Fruit fly (Drosophila melanogaster) whole organism, prepupa: ENCODE results near the gene CG15418.

Experiments
- CG10631 ChIP-seq: fragments of 200-800 bp; sonication (Bioruptor generic); optimal IDR thresholded peaks from 2 replicates; lab custom pipeline; 2016; ENCODE audit warnings: missing biosample characterization, missing genetic modification characterization
- CG11294 ChIP-seq: fragments of 200-800 bp; sonication (Bioruptor generic); IDR thresholded peaks from 2 replicates; pipeline ENCODE4 v1.3.6; 2022; ENCODE audit warnings: missing biosample characterization, missing genetic modification characterization
- CG15336 ChIP-seq: fragments of 200-800 bp; sonication (Bioruptor generic); IDR thresholded peaks from 2 replicates; pipeline ENCODE4 v1.3.6; 2022; ENCODE audit warnings: missing biosample characterization, missing genetic modification characterization
- CG1621 ChIP-seq: fragments of 200-800 bp; sonication (Bioruptor generic); optimal IDR thresholded peaks from 3 replicates; lab custom pipeline; 2018; ENCODE audit warnings: missing biosample characterization, mild to moderate bottlenecking, missing genetic modification characterization
- CG16779 ChIP-seq: fragments of 200-800 bp; sonication (Bioruptor generic); optimal IDR thresholded peaks from 3 replicates; lab custom pipeline; 2017; ENCODE audit warnings: missing biosample characterization, mild to moderate bottlenecking, missing genetic modification characterization
- CG3032 ChIP-seq: fragments of 200-800 bp; optimal IDR thresholded peaks from 2 replicates; lab custom pipeline; 2019; ENCODE audit warnings: missing biosample characterization, mild to moderate bottlenecking, missing genetic modification characterization, moderate library complexity
- CG32006 ChIP-seq: fragments of 200-800 bp; sonication (Bioruptor generic); optimal IDR thresholded peaks from 3 replicates; lab custom pipeline; 2017; ENCODE audit warnings: missing biosample characterization, mild to moderate bottlenecking, missing genetic modification characterization
- CG34406 ChIP-seq: fragments of 200-800 bp; sonication (Bioruptor generic); optimal IDR thresholded peaks from 3 replicates; lab custom pipeline; 2016; ENCODE audit warnings: missing biosample characterization, missing genetic modification characterization
- CG3919 ChIP-seq: fragments of 200-800 bp; sonication (Bioruptor generic); optimal IDR thresholded peaks from 3 replicates; lab custom pipeline; 2016; ENCODE audit warnings: missing biosample characterization, missing genetic modification characterization
- CG4318 ChIP-seq: fragments of 200-800 bp; sonication (Bioruptor generic); optimal IDR thresholded peaks from 3 replicates; lab custom pipeline; 2017; ENCODE audit warnings: missing biosample characterization, mild to moderate bottlenecking, missing genetic modification characterization
- CG6163 ChIP-seq: fragments of 200-800 bp; sonication (Bioruptor generic); IDR thresholded peaks from 3 replicates; pipeline ENCODE4 v1.3.6; 2022; ENCODE audit warnings: missing biosample characterization, missing genetic modification characterization
- CG6276 ChIP-seq: fragments of 200-800 bp; sonication (Bioruptor generic); optimal IDR thresholded peaks from 2 replicates; lab custom pipeline; 2017; ENCODE audit warnings: missing biosample characterization, mild to moderate bottlenecking, missing genetic modification characterization
- CG6808 ChIP-seq: fragments of 200-800 bp; sonication (Bioruptor generic); optimal IDR thresholded peaks from 3 replicates; lab custom pipeline; 2017; ENCODE audit warnings: missing biosample characterization, missing genetic modification characterization, mild to moderate bottlenecking, moderate library complexity, missing genetic modification reagents
- CG6854 ChIP-seq: fragments of 200-800 bp; sonication (Bioruptor generic); optimal IDR thresholded peaks from 2 replicates; lab custom pipeline; 2017; ENCODE audit warnings: missing biosample characterization, mild to moderate bottlenecking, missing genetic modification characterization
- CG7368 ChIP-seq: fragments of 200-800 bp; sonication (Bioruptor generic); optimal IDR thresholded peaks from 3 replicates; lab custom pipeline; 2016; ENCODE audit warnings: missing biosample characterization, missing genetic modification characterization
- CG8119 ChIP-seq: fragments of 200-800 bp; sonication (Bioruptor generic); IDR thresholded peaks from 3 replicates; pipeline ENCODE4 v1.3.6; 2022; ENCODE audit warnings: missing biosample characterization, missing genetic modification characterization
- CG8319 ChIP-seq: fragments of 200-800 bp; sonication (Bioruptor generic); optimal IDR thresholded peaks from 3 replicates; lab custom pipeline; 2016; ENCODE audit warnings: missing biosample characterization, missing genetic modification characterization
- CG8632 ChIP-seq: fragments of 200-800 bp; sonication (Bioruptor generic); optimal IDR thresholded peaks from 3 replicates; lab custom pipeline; 2016; ENCODE audit warnings: missing biosample characterization, missing genetic modification characterization
- CG9139 ChIP-seq: fragments of 200-800 bp; sonication (Bioruptor generic); optimal IDR thresholded peaks from 3 replicates; lab custom pipeline; 2017; ENCODE audit warnings: missing biosample characterization, mild to moderate bottlenecking, missing genetic modification characterization
- Eip75B ChIP-seq: fragments of 200-800 bp; sonication (Bioruptor generic); optimal IDR thresholded peaks from 3 replicates; lab custom pipeline; 2016; ENCODE audit warnings: missing biosample characterization, missing genetic modification characterization
- Eip78C ChIP-seq: fragments of 200-800 bp; sonication (Bioruptor generic); peaks from one replicate; lab custom pipeline; 2016; ENCODE audit warnings: missing biosample characterization, missing genetic modification characterization
- Eip93F ChIP-seq: fragments of 200-800 bp; sonication (Bioruptor generic); optimal IDR thresholded peaks from 2 replicates; lab custom pipeline; 2016; ENCODE audit warnings: missing biosample characterization, mild to moderate bottlenecking, missing genetic modification characterization
- Ets21C ChIP-seq: fragments of 200-800 bp; sonication (Bioruptor generic); optimal IDR thresholded peaks from 3 replicates; lab custom pipeline; 2016; ENCODE audit warnings: missing biosample characterization, missing genetic modification characterization
- Ets96B ChIP-seq: fragments of 200-800 bp; optimal IDR thresholded peaks from 2 replicates; lab custom pipeline; 2019; ENCODE audit warnings: missing biosample characterization, mild to moderate bottlenecking, missing genetic modification characterization, moderate library complexity
- Gug ChIP-seq: fragments of 200-800 bp; sonication (Bioruptor generic); IDR thresholded peaks from 2 replicates; pipeline ENCODE4 v1.3.6; 2022; ENCODE audit warnings: missing biosample characterization, missing genetic modification characterization
- Hr39 ChIP-seq: fragments of 200-800 bp; sonication (Bioruptor generic); optimal IDR thresholded peaks from 2 replicates; lab custom pipeline; 2016; ENCODE audit warnings: missing biosample characterization, missing genetic modification characterization
- Hr4 ChIP-seq: fragments of 200-800 bp; sonication (Bioruptor generic); optimal IDR thresholded peaks from 3 replicates; lab custom pipeline; 2016; ENCODE audit warnings: missing biosample characterization, missing genetic modification characterization
- Lpt ChIP-seq: fragments of 200-800 bp; sonication (Bioruptor generic); optimal IDR thresholded peaks from 3 replicates; lab custom pipeline; 2016; ENCODE audit warnings: missing biosample characterization, missing genetic modification characterization
- Met ChIP-seq: fragments of 200-800 bp; sonication (Bioruptor generic); optimal IDR thresholded peaks from 3 replicates; lab custom pipeline; 2016; ENCODE audit warnings: missing biosample characterization, missing genetic modification characterization
- Smox ChIP-seq: fragments of 200-800 bp; sonication (Bioruptor generic); optimal IDR thresholded peaks from 3 replicates; lab custom pipeline; 2016; ENCODE audit warnings: missing biosample characterization, missing genetic modification characterization
- Sox102F ChIP-seq: fragments of 200-800 bp; sonication (Bioruptor generic); optimal IDR thresholded peaks from 2 replicates; lab custom pipeline; 2016; ENCODE audit warnings: missing biosample characterization, mild to moderate bottlenecking, missing genetic modification characterization
- Sox14 ChIP-seq: fragments of 200-800 bp; sonication (Bioruptor generic); optimal IDR thresholded peaks from 3 replicates; lab custom pipeline; 2016; ENCODE audit warnings: missing biosample characterization, missing genetic modification characterization
- acj6 ChIP-seq: fragments of 200-800 bp; sonication (Bioruptor generic); optimal IDR thresholded peaks from 3 replicates; lab custom pipeline; 2016; ENCODE audit warnings: missing biosample characterization, missing genetic modification characterization
- cyc ChIP-seq: fragments of 200-800 bp; sonication (Bioruptor generic); optimal IDR thresholded peaks from 3 replicates; lab custom pipeline; 2016; ENCODE audit warnings: missing biosample characterization, missing genetic modification characterization
- dac ChIP-seq: fragments of 200-800 bp; sonication (Bioruptor generic); optimal IDR thresholded peaks from 2 replicates; lab custom pipeline; 2017; ENCODE audit warnings: missing biosample characterization, mild to moderate bottlenecking, missing genetic modification characterization
- dsx ChIP-seq: fragments of 200-800 bp; optimal IDR thresholded peaks from 3 replicates; lab custom pipeline; 2019; ENCODE audit warnings: missing biosample characterization, mild to moderate bottlenecking, missing genetic modification characterization, moderate library complexity; ENCODE audit not compliant: poor library complexity, severe bottlenecking
- eg ChIP-seq: fragments of 200-800 bp; sonication (Bioruptor generic); IDR thresholded peaks from 3 replicates; pipeline ENCODE4 v1.3.6; 2022; ENCODE audit warnings: missing biosample characterization, missing genetic modification characterization
- lz ChIP-seq: fragments of 200-800 bp; sonication (Bioruptor generic); optimal IDR thresholded peaks from 3 replicates; lab custom pipeline; 2016; ENCODE audit warnings: missing biosample characterization, missing genetic modification characterization
- net ChIP-seq: fragments of 200-800 bp; sonication (Bioruptor generic); optimal IDR thresholded peaks from 3 replicates; lab custom pipeline; 2016; ENCODE audit warnings: missing biosample characterization, missing genetic modification characterization
- pdm3 ChIP-seq: fragments of 200-800 bp; sonication (Bioruptor generic); optimal IDR thresholded peaks from 3 replicates; lab custom pipeline; 2016; ENCODE audit warnings: missing biosample characterization, missing genetic modification characterization
- ss ChIP-seq, 2 experiments: fragments of 200-800 bp; sonication (Bioruptor generic); optimal IDR thresholded peaks; 2 replicates in 1 of 2; 3 replicates in 1 of 2; lab custom pipeline; 2017 to 2018; ENCODE audit warnings: mild to moderate bottlenecking in 2 of 2, missing biosample characterization in 2 of 2, missing genetic modification characterization in 2 of 2, moderate library complexity in 1 of 2
- svp ChIP-seq: fragments of 200-800 bp; sonication (Bioruptor generic); peaks from one replicate; lab custom pipeline; 2016; ENCODE audit warnings: missing biosample characterization, missing genetic modification characterization
- topi ChIP-seq: fragments of 200-800 bp; sonication (Bioruptor generic); optimal IDR thresholded peaks from 3 replicates; lab custom pipeline; 2016; ENCODE audit warnings: missing biosample characterization, missing genetic modification characterization
- vri ChIP-seq: fragments of 200-800 bp; sonication (Bioruptor generic); optimal IDR thresholded peaks from 3 replicates; lab custom pipeline; 2016; ENCODE audit warnings: missing biosample characterization, mild to moderate bottlenecking, missing genetic modification characterization

The CG15418 gene

DNA sequence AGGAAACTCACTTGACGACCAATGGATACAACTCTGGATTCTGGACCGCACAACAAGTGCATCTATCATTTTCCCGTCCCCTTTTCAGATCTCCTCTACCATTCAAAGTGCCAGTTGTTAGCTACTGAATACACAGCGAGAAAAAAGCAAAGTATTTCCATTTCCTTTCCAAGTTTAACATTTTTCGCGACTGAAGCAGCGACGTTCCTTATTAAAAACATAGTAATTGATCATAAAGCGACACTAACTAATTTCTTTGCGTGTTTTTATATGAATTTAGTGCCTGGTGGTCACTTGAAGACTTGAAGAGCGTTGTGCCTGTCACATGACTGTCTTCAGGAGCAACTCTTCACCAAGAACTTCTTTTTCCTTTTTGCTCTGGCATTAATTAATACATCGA, 23.8 kb upstream of the CG15418 start:
- TF ChIP-seq Eip75B (GFP tag; lab: Kevin White, UChicago) (no peak), svp (GFP tag; lab: Kevin White, UChicago) (no peak), Eip93F (GFP tag; lab: Kevin White, UChicago) (no peak), CG6808 (no peak), vri (GFP tag; lab: Kevin White, UChicago) (no peak), lz (GFP tag; lab: Kevin White, UChicago) (no peak), Gug (GFP tag; lab: Robert Waterston, UW) (peak; percentile 56), Sox102F (GFP tag; lab: Kevin White, UChicago) (no peak), CG3032 (no peak), Ets21C (GFP tag; lab: Kevin White, UChicago) (no peak), dsx (GFP tag; lab: Kevin White, UChicago) (no peak), Hr4 (peak; percentile 14), CG34406 (GFP tag; lab: Kevin White, UChicago) (no peak), CG4318 (GFP tag; lab: Kevin White, UChicago) (no peak), Smox (no peak), ss (GFP tag; optimal IDR thresholded peaks at IDR 0.05; lab: Kevin White, UChicago) (no peak), Ets96B (tag; lab: Kevin White, UChicago) (no peak), Sox14 (GFP tag; lab: Kevin White, UChicago) (no peak), CG8319 (GFP tag; lab: Kevin White, UChicago) (no peak), CG1621 (no peak), dac (GFP tag; lab: Kevin White, UChicago) (no peak), CG32006 (GFP tag; lab: Kevin White, UChicago) (peak; percentile 47), Eip78C (peak; percentile 36), CG16779 (tag; lab: Kevin White, UChicago) (no peak), CG3919 (GFP tag; lab: Kevin White, UChicago) (peak; percentile 34), Met (GFP tag; lab: Kevin White, UChicago) (no peak), CG6163 (GFP tag; lab: Robert Waterston, UW) (peak; percentile 47; the same call in 1 of the 3 replicates), Lpt (GFP tag; lab: Kevin White, UChicago) (no peak), pdm3 (GFP tag; lab: Kevin White, UChicago) (no peak), net (GFP tag; lab: Kevin White, UChicago) (peak; percentile 23), CG7368 (GFP tag; lab: Kevin White, UChicago) (no peak), cyc (GFP tag; lab: Kevin White, UChicago) (no peak), CG15336 (GFP tag; lab: Robert Waterston, UW) (peak; percentile 60), CG11294 (GFP tag; lab: Robert Waterston, UW) (no peak), CG8632 (no peak), acj6 (GFP tag; lab: Kevin White, UChicago) (no peak), Hr39 (GFP tag; lab: Kevin White, UChicago) (no peak), eg (0 out of 3 replicates have a peak, but pooled peaks have one; percentile 40), CG6854 (no peak), CG8119 (GFP tag; lab: Robert Waterston, UW) (peak; percentile 22; the same call in 1 of the 3 replicates), CG10631 (GFP tag; lab: Kevin White, UChicago) (peak; percentile 15), CG6276 (GFP tag; lab: Kevin White, UChicago) (peak; percentile 47), CG9139 (no peak), topi (no peak)
